Worm (Caenorhabditis elegans): ENCODE results near the gene B0365.9.
"Not testable (repeated sequence)": the region's sequence is repeated elsewhere in the genome, so short reads cannot be mapped to it uniquely, and the experiment has no call there.

The B0365.9 gene

ce11 chrV:13134786-13135185 is 1.4 kb upstream of the B0365.9 start, which contains the start of gene clec-225:
clec-225 (minus strand) TSS chrV:13134886.
- not testable (repeated sequence) for TF ChIP-seq unc-62 (GFP tag; optimal IDR thresholded peaks at IDR 0.05)

ce11 chrV:13131487-13131886 is 1.9 kb downstream of the B0365.9 start:
- TF ChIP-seq unc-62 (GFP tag; optimal IDR thresholded peaks at IDR 0.05), result no peak

- TF ChIP-seq unc-62 (GFP tag; optimal IDR thresholded peaks at IDR 0.05), result no peak
These were observed 2.9 kb downstream of the B0365.9 start for ce11 chrV:13130439-13130840.

ce11 chrV:13129895-13130294 is 3.5 kb downstream of the B0365.9 start, which contains the start of gene eat-6:
eat-6 (minus strand) TSS chrV:13129995.
- TF ChIP-seq unc-62 (GFP tag; optimal IDR thresholded peaks at IDR 0.05), result no peak

ce11 chrV:13121266-13121665 is 12.1 kb downstream of the B0365.9 start:
- no peak for TF ChIP-seq unc-62 (GFP tag; optimal IDR thresholded peaks at IDR 0.05)

ce11 chrV:13120097-13120496 is 13.3 kb downstream of the B0365.9 start, which contains the start of gene max-1:
max-1 (minus strand) TSS chrV:13120220.
- no peak for TF ChIP-seq unc-62 (GFP tag; optimal IDR thresholded peaks at IDR 0.05)

ce11 chrV:13116114-13116603 is 17.2 kb downstream of the B0365.9 start, which contains the start of gene acly-2:
acly-2 (plus strand) TSS chrV:13116488.
- no peak for TF ChIP-seq unc-62 (GFP tag; optimal IDR thresholded peaks at IDR 0.05)

- no peak for TF ChIP-seq unc-62 (GFP tag; optimal IDR thresholded peaks at IDR 0.05)
These were observed 18.7 kb downstream of the B0365.9 start for ce11 chrV:13114552-13115237.

- TF ChIP-seq unc-62 (GFP tag; optimal IDR thresholded peaks at IDR 0.05), result no peak
These were observed 20.3 kb downstream of the B0365.9 start for ce11 chrV:13112937-13113497.

- no peak for TF ChIP-seq unc-62 (GFP tag; optimal IDR thresholded peaks at IDR 0.05)
These were observed 21.7 kb downstream of the B0365.9 start for ce11 chrV:13111599-13112191.

ce11 chrV:13105840-13106429 is 27.4 kb downstream of the B0365.9 start:
- TF ChIP-seq unc-62 (GFP tag; optimal IDR thresholded peaks at IDR 0.05), result no peak

ce11 chrV:13095654-13096053 is 37.7 kb downstream of the B0365.9 start, which contains the start of gene C34B4.5:
C34B4.5 (plus strand) TSS chrV:13095954.
- TF ChIP-seq unc-62 (GFP tag; optimal IDR thresholded peaks at IDR 0.05), result no peak

- TF ChIP-seq unc-62 (GFP tag; optimal IDR thresholded peaks at IDR 0.05), result no peak
These were observed 41.0 kb downstream of the B0365.9 start, which contains the start of gene lurp-4 for ce11 chrV:13092349-13092748. lurp-4 (plus strand) TSS chrV:13092649.

- TF ChIP-seq unc-62 (GFP tag; optimal IDR thresholded peaks at IDR 0.05), result no peak
These were observed 43.1 kb downstream of the B0365.9 start, which contains the start of gene C34B4.4 for ce11 chrV:13090130-13090770. C34B4.4 (plus strand) TSS chrV:13090405.

ce11 chrV:13088485-13088884 is 44.9 kb downstream of the B0365.9 start:
- TF ChIP-seq unc-62 (GFP tag; optimal IDR thresholded peaks at IDR 0.05), result no peak

Data from whole organism, dauer.